Worm (Caenorhabditis elegans) whole organism, mixed stage, embryonic: ENCODE data around the gene gei-3.

Source experiments
- M03D4.4 ChIP-seq: sonication (generic microtip); optimal IDR thresholded peaks from 2 replicates; lab custom pipeline; 2017; ENCODE audit warnings: mild to moderate bottlenecking, missing genetic modification characterization, missing compliant biosample characterization
- bed-3 ChIP-seq: fragments of 200-800 bp; sonication (Bioruptor generic); optimal IDR thresholded peaks from 3 replicates; lab custom pipeline; 2018; ENCODE audit warnings: mild to moderate bottlenecking, missing genetic modification characterization, moderate library complexity, missing compliant biosample characterization
- blmp-1 ChIP-seq: fragments of 150-350 bp; optimal IDR thresholded peaks from 2 replicates; lab custom pipeline; 2014; ENCODE audit warnings: missing biosample characterization, missing genetic modification characterization
- ceh-39 ChIP-seq: fragments of 150-350 bp; optimal IDR thresholded peaks from 2 replicates; lab custom pipeline; 2014; ENCODE audit warnings: missing biosample characterization, missing genetic modification characterization
- ceh-43 ChIP-seq: fragments of 200-800 bp; sonication (Bioruptor generic); optimal IDR thresholded peaks from 2 replicates; lab custom pipeline; 2018; ENCODE audit warnings: mild to moderate bottlenecking, missing genetic modification characterization, moderate library complexity, missing compliant biosample characterization
- ceh-83 ChIP-seq: fragments of 200-800 bp; sonication (Bioruptor generic); optimal IDR thresholded peaks from 2 replicates; lab custom pipeline; 2018; ENCODE audit warnings: mild to moderate bottlenecking, missing genetic modification characterization, missing compliant biosample characterization
- ces-1 ChIP-seq: fragments of 150-350 bp; optimal IDR thresholded peaks from 2 replicates; lab custom pipeline; 2014; ENCODE audit warnings: missing biosample characterization, missing genetic modification reagents, missing genetic modification characterization
- cnd-1 ChIP-seq: fragments of 200-800 bp; sonication (Bioruptor generic); optimal IDR thresholded peaks from 2 replicates; lab custom pipeline; 2018; ENCODE audit warnings: mild to moderate bottlenecking, missing genetic modification characterization, missing compliant biosample characterization
- drap-1 ChIP-seq: fragments of 200-800 bp; sonication (Bioruptor generic); optimal IDR thresholded peaks from 3 replicates; lab custom pipeline; 2018; ENCODE audit warnings: mild to moderate bottlenecking, missing genetic modification characterization, missing compliant biosample characterization
- elt-1 ChIP-seq: sonication (generic microtip); optimal IDR thresholded peaks from 2 replicates; lab custom pipeline; 2017; ENCODE audit warnings: missing genetic modification characterization, mild to moderate bottlenecking, missing compliant biosample characterization, antibody characterized with exemption, moderate library complexity, borderline replicate concordance; ENCODE audit not compliant: insufficient read depth
- elt-3 ChIP-seq: fragments of 150-350 bp; optimal IDR thresholded peaks from 2 replicates; lab custom pipeline; 2014; ENCODE audit warnings: missing biosample characterization, missing genetic modification characterization
- flh-1 ChIP-seq: fragments of 200-800 bp; sonication (Bioruptor generic); optimal IDR thresholded peaks from 2 replicates; lab custom pipeline; 2018; ENCODE audit warnings: mild to moderate bottlenecking, missing genetic modification characterization, moderate library complexity, missing compliant biosample characterization
- ham-2 ChIP-seq: fragments of 200-800 bp; sonication (Bioruptor generic); optimal IDR thresholded peaks from 2 replicates; lab custom pipeline; 2018; ENCODE audit warnings: mild to moderate bottlenecking, missing genetic modification characterization, missing compliant biosample characterization
- hlh-1 ChIP-seq: fragments of 150-350 bp; optimal IDR thresholded peaks from 2 replicates; lab custom pipeline; 2014; ENCODE audit warnings: missing biosample characterization, missing genetic modification reagents, missing genetic modification characterization
- lin-13 ChIP-seq: fragments of 150-350 bp; optimal IDR thresholded peaks from 2 replicates; lab custom pipeline; 2014; ENCODE audit warnings: missing biosample characterization, missing genetic modification characterization
- lin-32 ChIP-seq: fragments of 200-800 bp; sonication (Bioruptor generic); optimal IDR thresholded peaks from 2 replicates; lab custom pipeline; 2018; ENCODE audit warnings: mild to moderate bottlenecking, missing genetic modification characterization, missing compliant biosample characterization
- lsy-2 ChIP-seq: fragments of 150-350 bp; optimal IDR thresholded peaks from 2 replicates; lab custom pipeline; 2014; ENCODE audit warnings: missing biosample characterization, missing genetic modification characterization
- mab-5 ChIP-seq: fragments of 150-350 bp; optimal IDR thresholded peaks from 2 replicates; lab custom pipeline; 2014; ENCODE audit warnings: missing biosample characterization, missing genetic modification characterization
- mep-1 ChIP-seq: fragments of 150-350 bp; optimal IDR thresholded peaks from 2 replicates; lab custom pipeline; 2017; ENCODE audit warnings: missing biosample characterization, missing genetic modification reagents, missing genetic modification characterization, inconsistent platforms
- mls-2 ChIP-seq: sonication (generic microtip); optimal IDR thresholded peaks from 2 replicates; lab custom pipeline; 2016; ENCODE audit warnings: mild to moderate bottlenecking, missing genetic modification characterization, moderate library complexity, missing compliant biosample characterization
- nhr-12 ChIP-seq: fragments of 150-350 bp; optimal IDR thresholded peaks from 2 replicates; lab custom pipeline; 2014; ENCODE audit warnings: missing biosample characterization, missing genetic modification characterization
- nhr-2 ChIP-seq: fragments of 150-350 bp; optimal IDR thresholded peaks from 2 replicates; lab custom pipeline; 2014; ENCODE audit warnings: missing biosample characterization, missing genetic modification characterization
- nhr-237 ChIP-seq: fragments of 150-350 bp; optimal IDR thresholded peaks from 2 replicates; lab custom pipeline; 2014; ENCODE audit warnings: missing biosample characterization, missing genetic modification characterization
- nhr-28 ChIP-seq: fragments of 150-350 bp; optimal IDR thresholded peaks from 2 replicates; lab custom pipeline; 2014; ENCODE audit warnings: missing biosample characterization, missing genetic modification characterization
- nhr-76 ChIP-seq: sonication (generic microtip); optimal IDR thresholded peaks from 2 replicates; lab custom pipeline; 2017; ENCODE audit warnings: missing biosample characterization, missing genetic modification characterization
- pha-4 ChIP-seq: fragments of 150-350 bp; optimal IDR thresholded peaks from 2 replicates; lab custom pipeline; 2018; ENCODE audit warnings: missing biosample characterization, missing genetic modification reagents, missing genetic modification characterization
- sem-2 ChIP-seq: fragments of 200-800 bp; sonication (Bioruptor generic); optimal IDR thresholded peaks from 2 replicates; lab custom pipeline; 2018; ENCODE audit warnings: mild to moderate bottlenecking, missing genetic modification characterization, missing compliant biosample characterization
- snpc-4 ChIP-seq: fragments of 150-350 bp; optimal IDR thresholded peaks from 2 replicates; lab custom pipeline; 2014; ENCODE audit warnings: missing biosample characterization, missing genetic modification characterization
- sptf-1 ChIP-seq: sonication (generic microtip); optimal IDR thresholded peaks from 2 replicates; lab custom pipeline; 2017; ENCODE audit warnings: mild to moderate bottlenecking, missing genetic modification characterization, moderate library complexity, missing compliant biosample characterization
- tbx-8 ChIP-seq: fragments of 200-800 bp; sonication (Bioruptor generic); optimal IDR thresholded peaks from 2 replicates; lab custom pipeline; 2018; ENCODE audit warnings: mild to moderate bottlenecking, missing genetic modification characterization, moderate library complexity, missing compliant biosample characterization
- unc-120 ChIP-seq: sonication (generic microtip); optimal IDR thresholded peaks from 2 replicates; lab custom pipeline; 2017; ENCODE audit warnings: missing genetic modification characterization, missing compliant biosample characterization; ENCODE audit not compliant: poor library complexity, severe bottlenecking
- unc-39 ChIP-seq: fragments of 150-350 bp; optimal IDR thresholded peaks from 2 replicates; lab custom pipeline; 2014; ENCODE audit warnings: missing biosample characterization, missing genetic modification characterization
- unc-62 ChIP-seq: fragments of 150-350 bp; optimal IDR thresholded peaks from 2 replicates; lab custom pipeline; 2014; ENCODE audit warnings: missing biosample characterization, missing genetic modification reagents, missing genetic modification characterization
- zip-8 ChIP-seq: fragments of 150-350 bp; optimal IDR thresholded peaks from 2 replicates; lab custom pipeline; 2014; ENCODE audit warnings: missing biosample characterization, missing genetic modification characterization
- ztf-11 ChIP-seq: fragments of 150-350 bp; optimal IDR thresholded peaks from 2 replicates; lab custom pipeline; 2014; ENCODE audit warnings: missing biosample characterization, missing genetic modification characterization

gei-3 gene

ce11 chrX:12844170-12844569 lies 30.7 kb upstream of the gei-3 start:
- TF ChIP-seq unc-62 (no peak), zip-8 (tag; lab: Kevin White, UChicago) (no peak), unc-39 (tag; lab: Kevin White, UChicago) (no peak), ces-1 (no peak), sptf-1 (tag; lab: Kevin White, UChicago) (no peak), blmp-1 (tag; lab: Kevin White, UChicago) (no peak), pha-4 (no peak)

ce11 chrX:12843530-12843929 lies 30.1 kb upstream of the gei-3 start:
- TF ChIP-seq snpc-4 = no peak
- peak; percentile 17 for TF ChIP-seq lin-32 (GFP tag; lab: Kevin White, UChicago)
- TF ChIP-seq blmp-1 (tag; lab: Kevin White, UChicago) = no peak
- TF ChIP-seq mab-5 (tag; lab: Kevin White, UChicago) = no peak
- TF ChIP-seq pha-4 = no peak
- TF ChIP-seq nhr-28 (tag; lab: Kevin White, UChicago) = no peak
- TF ChIP-seq unc-39 (tag; lab: Kevin White, UChicago) = no peak
- TF ChIP-seq cnd-1 (tag; lab: Kevin White, UChicago) = peak; percentile 66
- TF ChIP-seq bed-3 (GFP tag; lab: Kevin White, UChicago) = peak; percentile 20
- TF ChIP-seq zip-8 (tag; lab: Kevin White, UChicago) = no peak
- no peak for TF ChIP-seq ceh-43
- no peak for TF ChIP-seq ces-1
- TF ChIP-seq hlh-1 (tag; lab: Kevin White, UChicago) = no peak
- no peak for TF ChIP-seq elt-1 (tag; lab: Kevin White, UChicago)
- TF ChIP-seq sem-2 (GFP tag; lab: Kevin White, UChicago) = no peak
- TF ChIP-seq drap-1 = peak; percentile 66
- TF ChIP-seq nhr-2 = no peak
- TF ChIP-seq elt-3 = no peak
- no peak for TF ChIP-seq lin-13 (tag; lab: Kevin White, UChicago)
- TF ChIP-seq unc-120 = peak; percentile 33
- peak; percentile 22 for TF ChIP-seq flh-1
- no peak for TF ChIP-seq unc-62
- TF ChIP-seq lsy-2 = no peak
- TF ChIP-seq ztf-11 = no peak
- TF ChIP-seq M03D4.4 (tag; lab: Kevin White, UChicago) = peak; percentile 52
- TF ChIP-seq nhr-76 = no peak
- TF ChIP-seq mep-1 (tag; lab: Kevin White, UChicago) = no peak
- TF ChIP-seq nhr-12 (tag; lab: Kevin White, UChicago) = no peak
- no peak for TF ChIP-seq nhr-237
- no peak for TF ChIP-seq tbx-8
- peak; percentile 77 for TF ChIP-seq ceh-83 (GFP tag; lab: Kevin White, UChicago)
- TF ChIP-seq ham-2 (GFP tag; lab: Kevin White, UChicago) = no peak
- TF ChIP-seq sptf-1 (tag; lab: Kevin White, UChicago) = peak; percentile 39
- no peak for TF ChIP-seq ceh-39
- TF ChIP-seq mls-2 = peak; percentile 49
- TF ChIP-seq, all 35 proteins: peak for 10

ce11 chrX:12843011-12843410 lies 29.6 kb upstream of the gei-3 start, which contains the start of gene C52G5.2:
C52G5.2 (plus strand) TSS chrX:12843311.
- TF ChIP-seq unc-39 (tag; lab: Kevin White, UChicago) = no peak
- TF ChIP-seq lin-32 (GFP tag; lab: Kevin White, UChicago) = no peak
- no peak for TF ChIP-seq ceh-43
- TF ChIP-seq nhr-76 = no peak
- TF ChIP-seq zip-8 (tag; lab: Kevin White, UChicago) = no peak
- TF ChIP-seq blmp-1 (tag; lab: Kevin White, UChicago) = no peak
- TF ChIP-seq pha-4 = no peak
- TF ChIP-seq ceh-83 (GFP tag; lab: Kevin White, UChicago) = no peak
- TF ChIP-seq cnd-1 (tag; lab: Kevin White, UChicago) = no peak
- TF ChIP-seq sptf-1 (tag; lab: Kevin White, UChicago) = no peak
- TF ChIP-seq lin-13 (tag; lab: Kevin White, UChicago) = no peak
- TF ChIP-seq elt-1 (tag; lab: Kevin White, UChicago) = no peak
- no peak for TF ChIP-seq mab-5 (tag; lab: Kevin White, UChicago)
- no peak for TF ChIP-seq snpc-4
- TF ChIP-seq bed-3 (GFP tag; lab: Kevin White, UChicago) = no peak
- no peak for TF ChIP-seq unc-120
- TF ChIP-seq, all 35 proteins: peak for 0

ce11 chrX:12834848-12835247 lies 21.4 kb upstream of the gei-3 start:
- TF ChIP-seq unc-120 = no peak
- no peak for TF ChIP-seq M03D4.4 (tag; lab: Kevin White, UChicago)
- TF ChIP-seq mls-2 = no peak
- TF ChIP-seq ceh-43 = no peak
- TF ChIP-seq cnd-1 (tag; lab: Kevin White, UChicago) = no peak
- no peak for TF ChIP-seq lin-32 (GFP tag; lab: Kevin White, UChicago)
- TF ChIP-seq nhr-237 = no peak
- TF ChIP-seq mab-5 (tag; lab: Kevin White, UChicago) = no peak
- TF ChIP-seq drap-1 = no peak
- no peak for TF ChIP-seq lin-13 (tag; lab: Kevin White, UChicago)
- TF ChIP-seq unc-39 (tag; lab: Kevin White, UChicago) = no peak
- TF ChIP-seq flh-1 = no peak
